Fruit fly (Drosophila melanogaster) whole organism, pupa: Measurements from ENCODE around the gene PGAP5.
A peak's percentile ranks its signal among the peaks of the same experiment; 100 is the strongest.

Source experiments
- CG14655 ChIP-seq: fragments of 200-800 bp; sonication (Bioruptor generic); optimal IDR thresholded peaks from 3 replicates; lab custom pipeline; 2017; ENCODE audit warnings: mild to moderate bottlenecking, missing biosample characterization, missing genetic modification reagents, missing genetic modification characterization
- EcR ChIP-seq: fragments of 200-800 bp; sonication (Bioruptor generic); optimal IDR thresholded peaks from 3 replicates; lab custom pipeline; 2019; ENCODE audit warnings: missing biosample characterization, missing genetic modification characterization, mild to moderate bottlenecking, moderate library complexity, missing genetic modification reagents

DNA sequence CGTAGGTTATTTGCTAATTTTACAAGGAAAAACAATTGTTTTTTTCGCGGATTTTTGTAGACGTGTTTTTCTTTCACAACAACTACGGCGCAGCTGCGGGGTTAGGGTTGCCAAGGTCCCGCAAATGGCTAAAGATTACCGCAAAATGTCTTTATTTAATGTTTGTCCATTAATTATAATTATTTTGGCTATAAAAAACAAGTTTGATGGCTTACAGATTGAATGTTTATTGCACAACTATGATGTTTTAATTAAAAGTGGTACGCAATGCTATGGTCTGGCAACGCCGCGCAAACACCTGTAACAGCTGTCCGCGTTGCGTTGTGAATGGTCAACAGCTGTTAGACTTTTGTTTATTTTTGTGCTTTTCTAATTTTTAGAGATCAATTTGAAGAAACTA is 42.0 kb upstream of the PGAP5 start:
- TF ChIP-seq EcR (GFP tag; lab: Kevin White, UChicago) = no peak
- peak; percentile 65 for TF ChIP-seq CG14655
